Fruit fly (Drosophila melanogaster): Measurements from ENCODE around the gene lic.
A peak's percentile ranks its signal among the peaks of the same experiment; 100 is the strongest.

Gene lic

dm6 chrX:13131063-13131773 is 40.3 kb downstream of the lic start (continued):
- TF ChIP-seq CG4360 (GFP tag; IDR thresholded peaks at IDR 0.05): peak; percentile 92
- TF ChIP-seq CG30431 (GFP tag; optimal IDR thresholded peaks at IDR 0.05): peak; percentile 99
- TF ChIP-seq nom (GFP tag; optimal IDR thresholded peaks at IDR 0.05): peak; percentile 73
- no peak for TF ChIP-seq Lpt (GFP tag; optimal IDR thresholded peaks at IDR 0.05)
- TF ChIP-seq CG15011 (GFP tag; optimal IDR thresholded peaks at IDR 0.05): peak; percentile 97
- peak; percentile 99 for TF ChIP-seq crc (GFP tag; optimal IDR thresholded peaks at IDR 0.05)
- TF ChIP-seq dm (GFP tag; optimal IDR thresholded peaks at IDR 0.05): peak; percentile 98
- no peak for TF ChIP-seq sc (optimal IDR thresholded peaks at IDR 0.05)
- peak; percentile 94 for TF ChIP-seq sc (GFP tag; optimal IDR thresholded peaks at IDR 0.05)
- peak; percentile 99 for TF ChIP-seq CG5245 (GFP tag; optimal IDR thresholded peaks at IDR 0.05)
- peak; percentile 97 for TF ChIP-seq CG31441 (GFP tag; IDR thresholded peaks at IDR 0.05)
- TF ChIP-seq HLH4C (GFP tag; IDR thresholded peaks at IDR 0.05; ENCODE audit: partially characterized antibody): peak; percentile 16; the same call in 1 of the 3 replicates
- TF ChIP-seq BtbVII (GFP tag; optimal IDR thresholded peaks at IDR 0.05): peak; percentile 99
- peak; percentile 96 for TF ChIP-seq sug (tag; optimal IDR thresholded peaks at IDR 0.05)
- peak; percentile 49; the same call in 1 of the 3 replicates for TF ChIP-seq CG34224 (GFP tag; IDR thresholded peaks at IDR 0.05; ENCODE audit: partially characterized antibody)
- TF ChIP-seq wek (GFP tag; optimal IDR thresholded peaks at IDR 0.05): peak; percentile 96
- TF ChIP-seq Hey (tag; optimal IDR thresholded peaks at IDR 0.05): peak; percentile 98
- TF ChIP-seq CG14860 (GFP tag; IDR thresholded peaks at IDR 0.05; ENCODE audit: partially characterized antibody): 0 out of 3 replicates have a peak, but pooled peaks have one; percentile 42
- peak; percentile 99 for TF ChIP-seq pho (GFP tag; optimal IDR thresholded peaks at IDR 0.05)
- peak; percentile 97 for TF ChIP-seq Fer2 (tag; optimal IDR thresholded peaks at IDR 0.05)
- TF ChIP-seq ap (GFP tag; IDR thresholded peaks at IDR 0.05): peak; percentile 98
- TF ChIP-seq CG2875 (GFP tag; optimal IDR thresholded peaks at IDR 0.05): peak; percentile 97
- TF ChIP-seq unc-4 (GFP tag; IDR thresholded peaks at IDR 0.05; ENCODE audit: partially characterized antibody): 0 out of 2 replicates have a peak, but pooled peaks have one; percentile 33
- TF ChIP-seq CG13123 (GFP tag; optimal IDR thresholded peaks at IDR 0.05): peak; percentile 98
- peak; percentile 100 for TF ChIP-seq CG2120 (GFP tag; optimal IDR thresholded peaks at IDR 0.05)
- TF ChIP-seq amos (GFP tag; IDR thresholded peaks at IDR 0.05; ENCODE audit: partially characterized antibody): peak; percentile 41; the same call in 1 of the 2 replicates
- peak; percentile 94 for TF ChIP-seq GATAe (GFP tag; conservative IDR thresholded peaks at IDR 0.05)
- TF ChIP-seq CG32767 (GFP tag; IDR thresholded peaks at IDR 0.05): peak; percentile 98
- TF ChIP-seq gcm (GFP tag; optimal IDR thresholded peaks at IDR 0.05): peak; percentile 97
- peak; percentile 97 for TF ChIP-seq tio (GFP tag; optimal IDR thresholded peaks at IDR 0.05)
- TF ChIP-seq sim (GFP tag; IDR thresholded peaks at IDR 0.05): peak; percentile 98
- TF ChIP-seq CG11398 (GFP tag; optimal IDR thresholded peaks at IDR 0.05): peak; percentile 99
- peak; percentile 98 for TF ChIP-seq cas (GFP tag; IDR thresholded peaks at IDR 0.05)
- TF ChIP-seq CG9876 (GFP tag; optimal IDR thresholded peaks at IDR 0.05): peak; percentile 99
- peak; percentile 100 for TF ChIP-seq MBD-R2 (GFP tag; IDR thresholded peaks at IDR 0.05)
- peak; percentile 99 for TF ChIP-seq seq (GFP tag; IDR thresholded peaks at IDR 0.05)
- TF ChIP-seq CG7786 (GFP tag; optimal IDR thresholded peaks at IDR 0.05): peak; percentile 99
- peak; percentile 99 for TF ChIP-seq Usf (GFP tag; optimal IDR thresholded peaks at IDR 0.05)
- peak; percentile 96 for TF ChIP-seq CG17568 (GFP tag; optimal IDR thresholded peaks at IDR 0.05)
- peak; percentile 98 for TF ChIP-seq ewg (GFP tag; optimal IDR thresholded peaks at IDR 0.05)
- no peak for TF ChIP-seq h (optimal IDR thresholded peaks at IDR 0.05)
- TF ChIP-seq CG7372 (GFP tag; IDR thresholded peaks at IDR 0.05): peak; percentile 99
- TF ChIP-seq HHEX (GFP tag; optimal IDR thresholded peaks at IDR 0.05): peak; percentile 99
- TF ChIP-seq CG10979 (tag; optimal IDR thresholded peaks at IDR 0.05): peak; percentile 97
- peak; percentile 100 for TF ChIP-seq Hmr (GFP tag; optimal IDR thresholded peaks at IDR 0.05)
- TF ChIP-seq CG7839 (tag; optimal IDR thresholded peaks at IDR 0.05): peak; percentile 99
- TF ChIP-seq twi (tag; optimal IDR thresholded peaks at IDR 0.05): peak; percentile 92
- peak; percentile 99 for TF ChIP-seq Six4 (GFP tag; optimal IDR thresholded peaks at IDR 0.05)
- TF ChIP-seq CG14014 (GFP tag; IDR thresholded peaks at IDR 0.05): peak; percentile 99

All from whole organism, embryonic.